Worm (Caenorhabditis elegans) whole organism, mixed stage, embryonic: Measurements from ENCODE around the gene Y51A2A.4.

ENCODE experiments used
- ces-1 ChIP-seq: fragments of 150-350 bp; optimal IDR thresholded peaks from 2 replicates; lab custom pipeline; 2014; ENCODE audit warnings: missing biosample characterization, missing genetic modification reagents, missing genetic modification characterization
- nhr-76 ChIP-seq: sonication (generic microtip); optimal IDR thresholded peaks from 2 replicates; lab custom pipeline; 2017; ENCODE audit warnings: missing biosample characterization, missing genetic modification characterization
- pha-4 ChIP-seq: fragments of 150-350 bp; optimal IDR thresholded peaks from 2 replicates; lab custom pipeline; 2018; ENCODE audit warnings: missing biosample characterization, missing genetic modification reagents, missing genetic modification characterization
- snpc-4 ChIP-seq: fragments of 150-350 bp; optimal IDR thresholded peaks from 2 replicates; lab custom pipeline; 2014; ENCODE audit warnings: missing biosample characterization, missing genetic modification characterization
- sptf-1 ChIP-seq: sonication (generic microtip); optimal IDR thresholded peaks from 2 replicates; lab custom pipeline; 2017; ENCODE audit warnings: mild to moderate bottlenecking, missing genetic modification characterization, moderate library complexity, missing compliant biosample characterization

DNA sequence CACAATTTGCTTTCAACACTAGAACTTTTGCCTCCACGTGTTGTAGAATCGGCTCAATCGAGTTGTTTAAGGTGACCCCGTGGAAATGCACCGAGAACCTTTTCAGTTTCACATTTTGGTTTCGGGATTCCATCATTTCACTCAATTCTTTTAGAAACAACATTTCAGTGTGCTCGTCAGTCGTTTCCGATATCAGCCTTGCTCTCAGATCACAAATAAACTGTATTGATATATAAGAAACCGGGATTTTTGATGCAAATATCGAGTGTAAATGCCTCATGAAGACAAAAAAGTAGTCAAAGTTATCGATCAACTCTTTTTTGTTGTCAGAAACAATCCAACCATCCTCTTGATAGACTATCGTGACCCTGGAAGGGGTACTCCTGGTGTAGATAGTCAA, 25.2 kb upstream of the Y51A2A.4 start:
- TF ChIP-seq sptf-1 (tag; lab: Kevin White, UChicago) (no peak), pha-4 (tag; lab: Kevin White, UChicago) (no peak), snpc-4 (no peak), ces-1 (GFP tag; lab: Kevin White, UChicago) (no peak), nhr-76 (tag; lab: Kevin White, UChicago) (no peak)
